Fruit fly (Drosophila melanogaster): ENCODE data around the gene eIF4E1.

The eIF4E1 gene

DNA sequence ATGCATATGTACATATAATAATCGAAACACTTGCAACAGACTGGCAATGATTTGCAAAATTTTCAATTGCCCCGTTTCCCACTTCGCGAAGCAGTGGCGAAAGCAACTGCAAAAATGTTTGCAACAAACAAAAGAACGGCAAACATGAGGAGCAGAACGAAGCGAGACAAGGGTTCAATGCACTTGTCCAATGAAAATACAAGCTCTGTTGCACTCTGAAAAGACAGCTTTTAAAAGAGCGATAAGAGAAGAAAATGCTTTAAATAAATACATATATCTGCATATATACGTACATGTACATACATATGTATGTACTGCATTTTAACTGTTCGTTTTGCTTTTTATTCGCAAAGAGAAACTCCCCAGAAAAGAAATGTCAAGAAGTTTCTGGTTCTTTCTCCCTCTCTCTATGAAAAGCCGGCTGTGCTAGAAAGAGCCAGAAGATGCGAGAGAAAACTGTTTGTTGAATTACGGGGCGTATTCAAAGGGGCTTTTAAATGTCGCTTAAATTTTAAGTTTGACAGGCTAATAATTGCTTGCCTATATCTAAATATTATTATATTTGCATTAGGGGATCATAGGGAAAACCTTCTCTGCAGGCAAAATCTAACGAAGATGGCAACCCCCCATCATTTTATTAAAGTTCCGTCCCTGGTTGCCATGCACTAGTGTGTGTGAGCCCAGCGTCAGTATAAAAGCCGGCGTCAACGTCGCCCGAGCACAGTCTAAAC lies 18.8 kb downstream of the eIF4E1 start, which contains the start of gene Hsp27 (continued):
- TF ChIP-seq dl (GFP tag; optimal IDR thresholded peaks at IDR 0.05; ENCODE audit: insufficient read depth in 1 of 2, partially characterized antibody in 2 of 2) = no peak

DNA sequence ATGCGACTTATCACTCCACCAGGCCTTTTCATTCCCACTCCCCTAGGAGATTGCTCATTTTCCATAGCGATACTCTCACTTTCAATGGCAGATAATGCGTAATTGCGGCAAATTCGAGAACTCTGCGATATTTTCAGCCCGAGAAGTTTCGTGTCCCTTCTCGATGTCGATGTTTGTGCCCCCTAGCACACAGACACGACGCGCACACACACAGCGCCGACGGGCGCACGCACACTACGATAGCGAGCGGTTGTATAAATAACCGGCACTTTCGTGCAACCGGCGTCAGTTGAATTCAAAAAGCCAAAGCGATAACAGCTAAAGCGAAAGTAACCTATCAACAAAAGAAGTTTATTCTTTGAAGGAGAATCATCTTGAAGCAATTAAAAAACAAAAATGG lies 20.7 kb downstream of the eIF4E1 start, which contains the start of gene Hsp23:
TSS of gene Hsp23 (plus strand) at position 281 of the 400 bp plus-strand sequence.
- no peak for TF ChIP-seq Vsx2 (GFP tag; optimal IDR thresholded peaks at IDR 0.05; ENCODE audit: partially characterized antibody)
- peak; percentile 58 for TF ChIP-seq CrebA (GFP tag; optimal IDR thresholded peaks at IDR 0.05; ENCODE audit: borderline replicate concordance)
- no peak for TF ChIP-seq Dfd (GFP tag; optimal IDR thresholded peaks at IDR 0.05)
- TF ChIP-seq psq (GFP tag; optimal IDR thresholded peaks at IDR 0.05) = peak; percentile 66
- TF ChIP-seq woc (GFP tag; optimal IDR thresholded peaks at IDR 0.05) = peak; percentile 26
- no peak for TF ChIP-seq Hr78 (GFP tag; optimal IDR thresholded peaks at IDR 0.05)
- no peak for TF ChIP-seq N (GFP tag; optimal IDR thresholded peaks at IDR 0.05)
- peak; percentile 28 for TF ChIP-seq HLH106 (tag; optimal IDR thresholded peaks at IDR 0.05)
- TF ChIP-seq usp (GFP tag; optimal IDR thresholded peaks at IDR 0.05) = no peak
- no peak for TF ChIP-seq Abd-B (GFP tag; optimal IDR thresholded peaks at IDR 0.05)
- TF ChIP-seq foxo (GFP tag; optimal IDR thresholded peaks at IDR 0.05) = peak; percentile 43 to 45
- no peak for TF ChIP-seq Mio (GFP tag; optimal IDR thresholded peaks at IDR 0.05)
- TF ChIP-seq lola (GFP tag; optimal IDR thresholded peaks at IDR 0.05) = no peak
- TF ChIP-seq Sp1 (GFP tag; optimal IDR thresholded peaks at IDR 0.05) = peak; percentile 27
- peak; percentile 37 for TF ChIP-seq rgr (GFP tag; optimal IDR thresholded peaks at IDR 0.05)
- TF ChIP-seq br (GFP tag; optimal IDR thresholded peaks at IDR 0.05) = peak; percentile 60
- no peak for TF ChIP-seq CG9705 (GFP tag; optimal IDR thresholded peaks at IDR 0.05)
- no peak for TF ChIP-seq Rel (GFP tag; optimal IDR thresholded peaks at IDR 0.05)
- TF ChIP-seq Rel (tag; optimal IDR thresholded peaks at IDR 0.05) = peak; percentile 47
- TF ChIP-seq dmrt93B (GFP tag; optimal IDR thresholded peaks at IDR 0.05) = no peak
- peak; percentile 50 for TF ChIP-seq fru (GFP tag; optimal IDR thresholded peaks at IDR 0.05)
- no peak for TF ChIP-seq pan (optimal IDR thresholded peaks at IDR 0.05)
- TF ChIP-seq dl (GFP tag; optimal IDR thresholded peaks at IDR 0.05; ENCODE audit: insufficient read depth in 1 of 2, partially characterized antibody in 2 of 2) = peak in 1 of 2 experiments; percentile 7
- peak; percentile 53 for TF ChIP-seq OdsH (GFP tag; optimal IDR thresholded peaks at IDR 0.05)
- TF ChIP-seq ey (GFP tag; optimal IDR thresholded peaks at IDR 0.05) = no peak
- TF ChIP-seq tai (GFP tag; optimal IDR thresholded peaks at IDR 0.05) = no peak
- TF ChIP-seq sage (GFP tag; optimal IDR thresholded peaks at IDR 0.05) = peak; percentile 6
- peak; percentile 35 for TF ChIP-seq h (GFP tag; optimal IDR thresholded peaks at IDR 0.05)
- TF ChIP-seq CG32264 (GFP tag; optimal IDR thresholded peaks at IDR 0.05) = peak; percentile 12
- TF ChIP-seq jim (GFP tag; optimal IDR thresholded peaks at IDR 0.05) = no peak
- TF ChIP-seq Dif (GFP tag; optimal IDR thresholded peaks at IDR 0.05; ENCODE audit: partially characterized antibody) = peak; percentile 59
- no peak for TF ChIP-seq GATAd (GFP tag; optimal IDR thresholded peaks at IDR 0.05)
- TF ChIP-seq Myc (optimal IDR thresholded peaks at IDR 0.05) = no peak
- TF ChIP-seq Jra (GFP tag; optimal IDR thresholded peaks at IDR 0.05) = peak; percentile 32
- TF ChIP-seq brk (GFP tag; optimal IDR thresholded peaks at IDR 0.05) = peak; percentile 71
- no peak for TF ChIP-seq dsf (GFP tag; optimal IDR thresholded peaks at IDR 0.05; ENCODE audit: borderline replicate concordance)
- peak; percentile 59 for TF ChIP-seq Hnf4 (GFP tag; optimal IDR thresholded peaks at IDR 0.05)
- peak; percentile 88 for TF ChIP-seq Hr83 (GFP tag; optimal IDR thresholded peaks at IDR 0.05; ENCODE audit: poor library complexity, severe bottlenecking)
- no peak for TF ChIP-seq sv (GFP tag; optimal IDR thresholded peaks at IDR 0.05)
